Worm (Caenorhabditis elegans): ENCODE results near the gene ZK1307.3.

DNA sequence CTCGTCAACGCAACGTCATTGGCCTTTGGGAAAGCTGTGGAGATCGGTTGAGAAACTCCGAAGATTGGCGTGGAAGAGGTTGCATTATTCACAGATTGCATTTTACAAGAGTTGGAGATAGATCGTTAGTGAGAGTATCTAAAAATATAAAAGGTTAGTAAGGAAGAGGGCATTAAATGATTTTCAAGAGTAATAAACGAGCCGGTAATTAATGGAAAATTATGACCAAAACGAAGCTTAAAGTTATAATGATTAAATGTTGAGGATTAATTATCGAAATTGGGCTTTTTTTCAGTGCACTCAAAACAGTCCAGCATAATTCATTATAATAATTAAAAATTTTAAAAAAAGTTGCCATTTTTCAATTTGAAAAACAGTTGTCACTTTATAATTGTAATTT, 43.5 kb downstream of the ZK1307.3 start, which contains the start of gene pap-2:
- TF ChIP-seq unc-62 (GFP tag; optimal IDR thresholded peaks at IDR 0.05) (no peak), ztf-11 (tag; optimal IDR thresholded peaks at IDR 0.05) (no peak), unc-39 (tag; optimal IDR thresholded peaks at IDR 0.05) (no peak), aly-2 (tag; optimal IDR thresholded peaks at IDR 0.05) (no peak), fos-1 (tag; optimal IDR thresholded peaks at IDR 0.05) (no peak), nhr-77 (tag; optimal IDR thresholded peaks at IDR 0.05) (no peak), skn-1 (tag; optimal IDR thresholded peaks at IDR 0.05) (no peak), egl-27 (tag; optimal IDR thresholded peaks at IDR 0.05) (no peak), fkh-10 (GFP tag; optimal IDR thresholded peaks at IDR 0.05) (no peak), ceh-9 (tag; optimal IDR thresholded peaks at IDR 0.05) (no peak), nhr-25 (tag; optimal IDR thresholded peaks at IDR 0.05) (no peak), nhr-12 (tag; optimal IDR thresholded peaks at IDR 0.05) (no peak)
